Worm (Caenorhabditis elegans): ENCODE data around the gene txt-9.

- TF ChIP-seq nhr-12 (tag; optimal IDR thresholded peaks at IDR 0.05) (no peak), zip-8 (tag; optimal IDR thresholded peaks at IDR 0.05) (no peak), M03D4.4 (tag; optimal IDR thresholded peaks at IDR 0.05) (no peak), lin-32 (GFP tag; optimal IDR thresholded peaks at IDR 0.05) (no peak), nhr-28 (tag; optimal IDR thresholded peaks at IDR 0.05) (no peak), mep-1 (tag; optimal IDR thresholded peaks at IDR 0.05) (no peak), nhr-237 (tag; optimal IDR thresholded peaks at IDR 0.05) (no peak), elt-1 (tag; optimal IDR thresholded peaks at IDR 0.05; ENCODE audit: borderline replicate concordance, insufficient read depth) (no peak), ztf-11 (tag; optimal IDR thresholded peaks at IDR 0.05) (no peak), lin-13 (tag; optimal IDR thresholded peaks at IDR 0.05) (no peak), snpc-4 (tag; optimal IDR thresholded peaks at IDR 0.05) (no peak)
These were observed 44.5 kb downstream of the txt-9 start, which contains the start of gene lgc-56 for ce11 chrII:5130081-5130480.

All from whole organism, mixed stage, embryonic.